Worm (Caenorhabditis elegans) whole organism, L3 larva: Measurements from ENCODE around the gene R02F11.12.
A peak's percentile ranks its signal among the peaks of the same experiment; 100 is the strongest.

Source experiments
- R02D3.7 ChIP-seq: fragments of 150-350 bp; optimal IDR thresholded peaks from 2 replicates; lab custom pipeline; 2014; ENCODE audit warnings: missing biosample characterization, missing genetic modification characterization
- ZK546.5 ChIP-seq: sonication (generic microtip); optimal IDR thresholded peaks from 2 replicates; lab custom pipeline; 2017; ENCODE audit warnings: missing biosample characterization, missing genetic modification characterization
- ama-1 ChIP-seq: fragments of 150-350 bp; optimal IDR thresholded peaks from 2 replicates; lab custom pipeline; 2018
- jun-1 ChIP-seq: fragments of 150-350 bp; optimal IDR thresholded peaks from 2 replicates; lab custom pipeline; 2014; ENCODE audit warnings: missing biosample characterization, missing genetic modification reagents, missing genetic modification characterization
- lin-39 ChIP-seq: fragments of 150-350 bp; optimal IDR thresholded peaks from 2 replicates; lab custom pipeline; 2018; ENCODE audit warnings: missing biosample characterization, missing genetic modification reagents, missing genetic modification characterization
- nfya-1 ChIP-seq: sonication (generic microtip); optimal IDR thresholded peaks from 2 replicates; lab custom pipeline; 2017; ENCODE audit warnings: missing genetic modification characterization, mild to moderate bottlenecking, missing compliant biosample characterization, antibody characterized with exemption, moderate library complexity; ENCODE audit not compliant: insufficient read depth
- nhr-12 ChIP-seq: fragments of 150-350 bp; optimal IDR thresholded peaks from 2 replicates; lab custom pipeline; 2014; ENCODE audit warnings: missing biosample characterization, missing genetic modification characterization

ce11 chrV:4826710-4827380 lies 36.4 kb downstream of the R02F11.12 start, which contains the start of the genes hsp-6 and C37H5.5:
- TF ChIP-seq ZK546.5 (tag; lab: Kevin White, UChicago): no peak
- TF ChIP-seq ama-1 (lab: Kevin White, UChicago): no peak
- peak; percentile 50 for TF ChIP-seq R02D3.7 (tag; lab: Kevin White, UChicago)
- peak; percentile 96 for TF ChIP-seq nfya-1 (tag; lab: Kevin White, UChicago)
- TF ChIP-seq jun-1: peak; percentile 32
- no peak for TF ChIP-seq nhr-12 (tag; lab: Kevin White, UChicago)
- TF ChIP-seq lin-39 (tag; lab: Kevin White, UChicago): peak; percentile 92
